Worm (Caenorhabditis elegans) whole organism, L2 larva: ENCODE data around the gene unc-98.

Experiments
- F13H6.1 ChIP-seq: sonication (generic microtip); optimal IDR thresholded peaks from 2 replicates; lab custom pipeline; 2016; ENCODE audit warnings: missing genetic modification characterization, missing compliant biosample characterization
- aly-2 ChIP-seq: fragments of 150-350 bp; optimal IDR thresholded peaks from 2 replicates; lab custom pipeline; 2014; ENCODE audit warnings: missing biosample characterization, missing genetic modification characterization
- ama-1 ChIP-seq: fragments of 150-350 bp; optimal IDR thresholded peaks from 2 replicates; lab custom pipeline; 2018; ENCODE audit warnings: inconsistent platforms
- elt-1 ChIP-seq: fragments of 150-350 bp; optimal IDR thresholded peaks from 2 replicates; lab custom pipeline; 2014; ENCODE audit warnings: missing biosample characterization, missing genetic modification characterization
- lsy-2 ChIP-seq, 2 experiments: fragments of 150-350 bp in 1 of 2; sonication (generic microtip) in 1 of 2; optimal IDR thresholded peaks; 2 replicates each; lab custom pipeline; 2014 to 2017; ENCODE audit warnings: missing biosample characterization in 2 of 2, missing genetic modification characterization in 2 of 2
- nhr-11 ChIP-seq: fragments of 150-350 bp; optimal IDR thresholded peaks from 2 replicates; lab custom pipeline; 2014; ENCODE audit warnings: missing biosample characterization, missing genetic modification characterization
- snpc-4 ChIP-seq: fragments of 150-350 bp; optimal IDR thresholded peaks from 2 replicates; lab custom pipeline; 2014; ENCODE audit warnings: missing biosample characterization, missing genetic modification characterization
- unc-62 ChIP-seq: fragments of 150-350 bp; optimal IDR thresholded peaks from 2 replicates; lab custom pipeline; 2014; ENCODE audit warnings: missing biosample characterization, missing genetic modification reagents, missing genetic modification characterization

- TF ChIP-seq aly-2 (tag; lab: Kevin White, UChicago) (no peak), elt-1 (tag; lab: Kevin White, UChicago) (no peak), F13H6.1 (no peak), unc-62 (GFP tag; lab: Kevin White, UChicago) (no peak), ama-1 (lab: Kevin White, UChicago) (no peak), nhr-11 (no peak), snpc-4 (tag; lab: Kevin White, UChicago) (no peak), lsy-2 (tag; optimal IDR thresholded peaks at IDR 0.05; lab: Kevin White, UChicago) (no peak)
These were observed 33.4 kb downstream of the unc-98 start, which contains the start of gene glb-16 for ce11 chrX:7540033-7540432.
